Worm (Caenorhabditis elegans): ENCODE data around the gene his-16.

- TF ChIP-seq pha-4 (tag; optimal IDR thresholded peaks at IDR 0.05) (no peak), rcor-1 (GFP tag; IDR thresholded peaks at IDR 0.05) (no peak), let-607 (tag; optimal IDR thresholded peaks at IDR 0.05) (no peak), zfh-2 (GFP tag; conservative IDR thresholded peaks at IDR 0.05) (no peak), cebp-1 (GFP tag; IDR thresholded peaks at IDR 0.05) (no peak), cebp-1 (tag; optimal IDR thresholded peaks at IDR 0.05) (no peak), Y56A3A.18 (GFP tag; IDR thresholded peaks at IDR 0.05) (no peak)
Measured at ce11 chrII:13842340-13842739, 24.4 kb upstream of the his-16 start.

All from whole organism, young adult.